Worm (Caenorhabditis elegans): ENCODE data around the gene C33A11.2.
A peak's percentile ranks its signal among the peaks of the same experiment; 100 is the strongest.

Gene C33A11.2

DNA sequence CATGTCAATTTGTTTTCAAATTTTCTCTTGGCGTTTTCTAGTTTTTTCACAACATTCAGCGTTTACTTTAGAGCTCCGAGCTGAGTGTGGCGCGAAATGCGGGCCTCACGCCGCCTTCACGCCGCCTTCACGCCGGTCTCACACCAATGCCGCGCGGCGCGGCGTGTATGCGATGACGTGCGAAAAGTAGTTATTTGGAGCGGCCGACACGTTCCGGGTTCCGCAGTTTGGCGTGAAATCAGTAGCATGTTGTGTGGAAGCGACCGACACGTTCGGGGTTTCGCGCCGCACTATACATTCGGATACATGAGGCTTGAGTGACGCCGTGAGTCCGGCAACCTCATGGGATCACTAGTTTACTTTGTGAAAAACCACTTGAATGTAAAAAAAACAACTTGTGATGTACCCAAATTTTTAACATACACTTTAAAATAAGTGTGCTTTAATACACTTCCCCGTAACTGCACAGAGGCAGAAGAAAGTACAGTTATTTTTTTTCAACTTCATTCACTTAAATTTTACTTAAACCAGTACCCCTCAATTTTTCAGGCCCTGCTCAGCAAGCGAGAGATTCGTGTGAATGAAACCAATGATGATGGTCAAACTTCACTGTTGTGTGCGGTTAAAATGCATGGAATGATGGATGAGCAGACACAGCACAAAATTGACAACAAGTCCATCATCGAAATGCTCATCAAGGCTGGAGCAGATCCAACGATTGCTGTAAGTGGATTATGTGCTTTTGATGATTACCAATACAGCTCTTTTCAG is 3.5 kb upstream of the C33A11.2 start (continued):
- TF ChIP-seq F39B2.1 (GFP tag; IDR thresholded peaks at IDR 0.05) (no peak), fkh-3 (tag; optimal IDR thresholded peaks at IDR 0.05) (no peak), dox-1 (GFP tag; IDR thresholded peaks at IDR 0.05) (no peak), bed-1 (GFP tag; IDR thresholded peaks at IDR 0.05) (0 out of 2 replicates have a peak, but pooled peaks have one; percentile 29), egl-18 (GFP tag; IDR thresholded peaks at IDR 0.05) (no peak), madf-3 (GFP tag; IDR thresholded peaks at IDR 0.05) (0 out of 2 replicates have a peak, but pooled peaks have one; percentile 11), Y95B8A.8 (GFP tag; IDR thresholded peaks at IDR 0.05) (no peak), F37B4.10 (GFP tag; IDR thresholded peaks at IDR 0.05) (no peak), nhr-120 (GFP tag; IDR thresholded peaks at IDR 0.05) (0 out of 2 replicates have a peak, but pooled peaks have one; percentile 75), lin-54 (GFP tag; optimal IDR thresholded peaks at IDR 0.05) (no peak), mcd-1 (GFP tag; IDR thresholded peaks at IDR 0.05) (no peak), lsy-27 (tag; optimal IDR thresholded peaks at IDR 0.05; ENCODE audit: borderline replicate concordance, insufficient read depth) (no peak), ceh-27 (GFP tag; optimal IDR thresholded peaks at IDR 0.05) (peak; percentile 32), pbrm-1 (GFP tag; IDR thresholded peaks at IDR 0.05) (0 out of 2 replicates have a peak, but pooled peaks have one; percentile 43), mel-28 (tag; optimal IDR thresholded peaks at IDR 0.05; ENCODE audit: borderline replicate concordance) (no peak), aptf-2 (GFP tag; conservative IDR thresholded peaks at IDR 0.05) (no peak), unc-62 (GFP tag; optimal IDR thresholded peaks at IDR 0.05) (no peak), snpc-1.3 (tag; optimal IDR thresholded peaks at IDR 0.05; ENCODE audit: insufficient read depth) (no peak), nfyb-1 (GFP tag; IDR thresholded peaks at IDR 0.05) (no peak), mxl-1 (tag; optimal IDR thresholded peaks at IDR 0.05) (no peak), zfh-2 (GFP tag; conservative IDR thresholded peaks at IDR 0.05) (peak; percentile 89)

DNA sequence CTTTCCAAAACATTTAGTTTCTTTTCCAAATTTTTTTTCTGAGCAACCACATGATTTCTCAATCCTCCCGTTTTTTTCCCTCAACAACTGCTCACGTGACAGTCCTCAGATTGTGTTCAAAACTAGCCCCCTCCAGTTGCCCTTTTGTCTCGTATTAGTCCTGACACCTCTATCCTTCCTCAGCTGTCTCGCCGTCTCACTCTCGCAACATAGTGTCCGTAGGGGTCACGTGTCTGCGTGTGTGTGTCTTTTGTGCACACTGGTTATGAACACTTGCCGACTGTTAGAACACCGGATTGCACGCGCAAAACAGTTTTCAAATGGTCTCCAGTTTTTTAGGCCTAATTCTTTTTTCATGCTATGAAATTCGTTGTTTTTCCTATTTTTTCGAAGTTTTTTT is 557 bp upstream of the C33A11.2 start:
- no peak for TF ChIP-seq ceh-91 (GFP tag; IDR thresholded peaks at IDR 0.05)
- no peak for TF ChIP-seq rpc-1 (optimal IDR thresholded peaks at IDR 0.05)
- no peak for TF ChIP-seq rpc-1 (tag; optimal IDR thresholded peaks at IDR 0.05)
- no peak for TF ChIP-seq lin-26 (GFP tag; IDR thresholded peaks at IDR 0.05)
- TF ChIP-seq C06A6.2 (GFP tag; conservative IDR thresholded peaks at IDR 0.05): peak; percentile 75
- no peak for TF ChIP-seq sea-2 (GFP tag; IDR thresholded peaks at IDR 0.05)
- no peak for TF ChIP-seq F49E8.2 (tag; optimal IDR thresholded peaks at IDR 0.05; ENCODE audit: insufficient read depth)
- TF ChIP-seq ccch-3 (GFP tag; optimal IDR thresholded peaks at IDR 0.05): no peak
- TF ChIP-seq somi-1 (GFP tag; optimal IDR thresholded peaks at IDR 0.05): peak; percentile 59
- TF ChIP-seq Y53G8AR.9 (GFP tag; conservative IDR thresholded peaks at IDR 0.05): no peak
- no peak for TF ChIP-seq F37B4.10 (GFP tag; IDR thresholded peaks at IDR 0.05)
- TF ChIP-seq ama-1 (optimal IDR thresholded peaks at IDR 0.05): no peak
- no peak for TF ChIP-seq ama-1 (GFP tag; optimal IDR thresholded peaks at IDR 0.05)
- 0 out of 2 replicates have a peak, but pooled peaks have one; percentile 22 for TF ChIP-seq nfyb-1 (GFP tag; IDR thresholded peaks at IDR 0.05)
- no peak for TF ChIP-seq nhr-27 (tag; optimal IDR thresholded peaks at IDR 0.05)
- TF ChIP-seq T26A5.8 (tag; optimal IDR thresholded peaks at IDR 0.05): no peak
- TF ChIP-seq ceh-27 (GFP tag; optimal IDR thresholded peaks at IDR 0.05): peak; percentile 82
- no peak for TF ChIP-seq snpc-1.3 (tag; optimal IDR thresholded peaks at IDR 0.05; ENCODE audit: insufficient read depth)
- TF ChIP-seq ztf-28 (GFP tag; IDR thresholded peaks at IDR 0.05): no peak
- no peak for TF ChIP-seq ztf-6 (GFP tag; IDR thresholded peaks at IDR 0.05)
- TF ChIP-seq snpc-4 (GFP tag; optimal IDR thresholded peaks at IDR 0.05): no peak
- TF ChIP-seq snpc-4 (tag; optimal IDR thresholded peaks at IDR 0.05): peak in 2 of 4 experiments; percentile 38 to 40
- 0 out of 2 replicates have a peak, but pooled peaks have one; percentile 31 for TF ChIP-seq ekl-4 (GFP tag; IDR thresholded peaks at IDR 0.05)
- TF ChIP-seq egrh-3 (GFP tag; IDR thresholded peaks at IDR 0.05): no peak
- TF ChIP-seq repo-1 (tag; optimal IDR thresholded peaks at IDR 0.05): no peak
- TF ChIP-seq egl-44 (GFP tag; IDR thresholded peaks at IDR 0.05): no peak
- no peak for TF ChIP-seq xnd-1 (tag; optimal IDR thresholded peaks at IDR 0.05)
- no peak for TF ChIP-seq F10E7.11 (tag; optimal IDR thresholded peaks at IDR 0.05)
- no peak for TF ChIP-seq madf-3 (GFP tag; IDR thresholded peaks at IDR 0.05)
- TF ChIP-seq gei-17 (GFP tag; optimal IDR thresholded peaks at IDR 0.05): peak; percentile 22
- TF ChIP-seq ceh-100 (GFP tag; IDR thresholded peaks at IDR 0.05): no peak
